Worm (Caenorhabditis elegans): ENCODE measurements around the gene ctf-18.
A peak's percentile ranks its signal among the peaks of the same experiment; 100 is the strongest.

ctf-18 gene

DNA sequence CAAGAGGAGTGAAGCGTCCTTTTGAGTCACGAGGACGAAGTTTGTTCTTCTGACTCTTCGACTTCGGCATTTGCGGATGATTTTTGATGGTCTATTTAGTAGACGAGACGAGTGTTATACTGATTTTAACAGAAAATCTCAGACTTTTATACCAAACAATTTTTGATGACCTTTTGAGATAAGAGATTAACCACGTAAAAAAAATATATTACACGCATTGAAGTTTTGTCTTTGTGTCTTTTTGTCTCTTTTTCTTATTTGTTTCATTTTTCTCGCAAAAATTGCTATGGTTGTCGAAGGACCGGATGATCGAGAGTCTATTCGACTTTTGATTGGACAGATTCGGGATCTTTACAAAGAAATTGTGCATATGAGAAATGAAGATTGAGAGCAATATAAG, 15.0 kb downstream of the ctf-18 start, which contains the start of gene spch-1:
TSS of gene spch-1 (minus strand) at position 101 of the 400 bp plus-strand sequence.
- TF ChIP-seq T22C8.4 (GFP tag; IDR thresholded peaks at IDR 0.05) = no peak
- TF ChIP-seq ref-1 (GFP tag; conservative IDR thresholded peaks at IDR 0.05) = no peak
- TF ChIP-seq tab-1 (GFP tag; IDR thresholded peaks at IDR 0.05) = no peak
- TF ChIP-seq cog-1 (tag; optimal IDR thresholded peaks at IDR 0.05) = no peak
- no peak for TF ChIP-seq flt-1 (GFP tag; IDR thresholded peaks at IDR 0.05)
- TF ChIP-seq ztf-29 (GFP tag; IDR thresholded peaks at IDR 0.05) = no peak
- no peak for TF ChIP-seq ztf-23 (GFP tag; IDR thresholded peaks at IDR 0.05)

DNA sequence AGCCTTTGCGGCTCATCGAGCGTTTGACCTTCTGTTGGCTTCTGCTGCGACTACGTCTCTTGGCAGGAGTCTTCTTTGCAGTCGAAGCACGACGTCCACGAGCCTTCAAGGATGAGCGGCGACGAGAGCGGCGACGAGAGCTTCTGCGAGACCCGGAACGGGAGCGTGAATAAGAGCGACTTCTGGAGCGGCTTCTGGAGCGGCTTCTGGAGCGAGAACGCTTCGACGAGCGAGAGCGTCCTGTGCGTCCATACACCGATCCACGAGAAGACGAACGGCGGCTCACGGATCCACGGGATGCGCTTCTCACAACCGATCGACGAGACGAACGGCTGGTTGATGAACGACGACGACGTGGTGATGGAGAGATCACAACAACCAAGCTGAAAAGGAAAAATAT, 15.6 kb downstream of the ctf-18 start:
- TF ChIP-seq ref-1 (GFP tag; conservative IDR thresholded peaks at IDR 0.05) (no peak), ztf-29 (GFP tag; IDR thresholded peaks at IDR 0.05) (no peak), ztf-23 (GFP tag; IDR thresholded peaks at IDR 0.05) (no peak)

- TF ChIP-seq ztf-23 (GFP tag; IDR thresholded peaks at IDR 0.05) (no peak), tab-1 (GFP tag; IDR thresholded peaks at IDR 0.05) (no peak), cog-1 (tag; optimal IDR thresholded peaks at IDR 0.05) (no peak)
These were observed 16.0 kb downstream of the ctf-18 start, which contains the start of gene egl-38 for ce11 chrIV:10110417-10110816. TSS of gene egl-38 (minus strand) at chrIV:10110517.

ce11 chrIV:10096881-10097280, 29.6 kb downstream of the ctf-18 start, which contains the start of gene dis-3:
TSS of gene dis-3 (plus strand) at chrIV:10097202.
- no peak for TF ChIP-seq klf-2 (GFP tag; conservative IDR thresholded peaks at IDR 0.05)
- no peak for TF ChIP-seq ztf-29 (GFP tag; IDR thresholded peaks at IDR 0.05)
- no peak for TF ChIP-seq T22C8.4 (GFP tag; IDR thresholded peaks at IDR 0.05)
- TF ChIP-seq ref-1 (GFP tag; conservative IDR thresholded peaks at IDR 0.05) = no peak
- TF ChIP-seq cog-1 (tag; optimal IDR thresholded peaks at IDR 0.05) = no peak
- TF ChIP-seq tab-1 (GFP tag; IDR thresholded peaks at IDR 0.05) = no peak
- TF ChIP-seq ztf-23 (GFP tag; IDR thresholded peaks at IDR 0.05) = no peak
- TF ChIP-seq flt-1 (GFP tag; IDR thresholded peaks at IDR 0.05) = no peak
- TF ChIP-seq med-1 (GFP tag; optimal IDR thresholded peaks at IDR 0.05; ENCODE audit: insufficient read depth) = no peak

DNA sequence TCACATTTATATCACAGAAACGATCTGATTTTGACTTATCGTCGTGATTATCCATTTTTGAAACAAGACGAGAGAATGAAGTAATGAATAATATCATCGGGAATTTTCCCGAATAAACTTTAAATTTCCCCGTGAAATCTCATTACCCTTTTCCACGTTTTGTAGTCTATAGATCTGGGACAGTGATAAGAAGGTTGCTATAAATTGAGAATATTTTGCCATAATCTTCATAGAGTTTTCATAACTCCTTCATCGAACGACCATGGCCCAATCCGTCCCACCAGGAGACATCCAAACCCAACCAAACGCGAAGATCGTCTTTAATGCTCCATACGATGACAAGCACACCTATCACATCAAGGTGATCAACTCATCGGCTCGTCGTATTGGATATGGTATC, 31.3 kb downstream of the ctf-18 start, which contains the start of the genes C04G2.5 and msp-36:
TSS of gene C04G2.5 (minus strand) at position 101 of the 400 bp plus-strand sequence.
TSS of gene msp-36 (plus strand) at position 263 of the 400 bp plus-strand sequence.
- no peak for TF ChIP-seq T22C8.4 (GFP tag; IDR thresholded peaks at IDR 0.05)
- no peak for TF ChIP-seq ref-1 (GFP tag; conservative IDR thresholded peaks at IDR 0.05)
- no peak for TF ChIP-seq cog-1 (tag; optimal IDR thresholded peaks at IDR 0.05)
- TF ChIP-seq klf-2 (GFP tag; conservative IDR thresholded peaks at IDR 0.05) = no peak
- TF ChIP-seq med-1 (GFP tag; optimal IDR thresholded peaks at IDR 0.05; ENCODE audit: insufficient read depth) = no peak
- no peak for TF ChIP-seq tab-1 (GFP tag; IDR thresholded peaks at IDR 0.05)
- no peak for TF ChIP-seq ztf-29 (GFP tag; IDR thresholded peaks at IDR 0.05)

DNA sequence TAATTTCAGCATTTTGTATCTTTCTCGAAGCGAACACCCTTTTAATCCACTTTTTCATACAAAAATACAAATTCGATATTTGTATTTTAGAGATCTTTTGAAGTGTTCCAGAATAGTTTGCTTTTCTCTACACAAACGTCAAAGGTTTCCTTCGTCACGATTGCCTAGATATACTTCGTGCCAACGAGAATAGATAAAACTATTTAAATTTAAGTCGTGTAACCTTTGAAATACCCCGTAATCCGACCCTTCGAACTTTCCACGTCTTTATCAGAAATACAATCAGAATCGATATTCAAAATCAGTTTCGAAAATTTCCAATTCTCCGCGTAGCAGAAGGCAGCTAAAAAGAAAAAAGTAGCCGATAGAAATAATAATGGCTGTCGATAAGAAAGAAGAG, 36.1 kb downstream of the ctf-18 start, which contains the start of gene ttbk-5:
TSS of gene ttbk-5 (plus strand) at position 301 of the 400 bp plus-strand sequence.
- TF ChIP-seq cog-1 (tag; optimal IDR thresholded peaks at IDR 0.05) (no peak), med-1 (GFP tag; optimal IDR thresholded peaks at IDR 0.05; ENCODE audit: insufficient read depth) (no peak), klf-2 (GFP tag; conservative IDR thresholded peaks at IDR 0.05) (no peak), flt-1 (GFP tag; IDR thresholded peaks at IDR 0.05) (no peak), tab-1 (GFP tag; IDR thresholded peaks at IDR 0.05) (no peak), T22C8.4 (GFP tag; IDR thresholded peaks at IDR 0.05) (no peak), ztf-23 (GFP tag; IDR thresholded peaks at IDR 0.05) (no peak), ztf-29 (GFP tag; IDR thresholded peaks at IDR 0.05) (no peak), ref-1 (GFP tag; conservative IDR thresholded peaks at IDR 0.05) (no peak)

ce11 chrIV:10089777-10090176, 36.7 kb downstream of the ctf-18 start, which contains the start of gene ttr-39:
TSS of gene ttr-39 (minus strand) at chrIV:10089877.
- TF ChIP-seq klf-2 (GFP tag; conservative IDR thresholded peaks at IDR 0.05) (no peak), T22C8.4 (GFP tag; IDR thresholded peaks at IDR 0.05) (no peak), ztf-29 (GFP tag; IDR thresholded peaks at IDR 0.05) (no peak), ref-1 (GFP tag; conservative IDR thresholded peaks at IDR 0.05) (no peak), flt-1 (GFP tag; IDR thresholded peaks at IDR 0.05) (no peak), med-1 (GFP tag; optimal IDR thresholded peaks at IDR 0.05; ENCODE audit: insufficient read depth) (no peak), ztf-23 (GFP tag; IDR thresholded peaks at IDR 0.05) (no peak), tab-1 (GFP tag; IDR thresholded peaks at IDR 0.05) (no peak), cog-1 (tag; optimal IDR thresholded peaks at IDR 0.05) (no peak)

DNA sequence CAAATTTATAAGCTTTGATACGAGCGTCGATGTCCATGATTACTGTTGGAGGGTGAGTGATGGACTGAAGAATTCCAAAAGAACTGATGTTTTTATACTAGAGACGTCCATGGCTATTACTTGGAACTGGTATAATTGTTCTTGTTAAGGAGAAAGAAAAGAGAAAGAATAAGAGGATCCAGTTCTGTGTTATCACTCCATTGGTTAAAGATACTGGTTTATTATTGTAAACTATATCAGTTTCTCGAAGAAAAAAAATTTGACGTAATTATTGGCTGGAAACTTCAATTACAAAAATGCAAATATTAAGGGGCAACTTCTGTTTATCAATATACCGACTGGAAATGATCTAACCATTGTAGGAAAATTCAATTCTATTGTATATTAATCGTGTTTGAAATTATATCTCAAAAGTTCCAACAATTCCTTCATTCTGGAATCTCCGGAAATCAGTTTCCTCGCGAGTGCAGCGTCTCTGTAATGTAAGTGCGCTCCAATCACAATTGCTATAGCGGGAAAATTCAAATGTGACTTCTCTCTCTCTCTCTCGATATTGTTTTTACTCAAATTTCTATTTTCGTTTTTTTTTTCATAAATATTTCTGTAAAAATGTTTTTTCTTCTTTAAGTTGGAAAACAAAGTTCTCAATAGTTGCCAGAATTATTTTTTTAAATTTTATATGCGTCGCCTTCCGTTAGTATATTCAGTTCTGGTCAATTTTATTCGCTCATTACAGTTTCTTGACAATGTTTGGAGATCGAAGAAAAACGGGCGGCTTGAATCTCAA, 40.9 kb downstream of the ctf-18 start, which contains the start of the genes col-2 and ndc-80:
TSS of gene col-2 (minus strand) at position 51 of the 787 bp plus-strand sequence.
TSS of gene ndc-80 (plus strand) at position 737 of the 787 bp plus-strand sequence.
- TF ChIP-seq flt-1 (GFP tag; IDR thresholded peaks at IDR 0.05) (peak; percentile 61; the same call in 1 of the 2 replicates), ref-1 (GFP tag; conservative IDR thresholded peaks at IDR 0.05) (no peak)

ce11 chrIV:10084323-10084959, 42.0 kb downstream of the ctf-18 start, which contains the start of gene W01B6.8:
TSS of gene W01B6.8 (minus strand) at chrIV:10084373.
- TF ChIP-seq T22C8.4 (GFP tag; IDR thresholded peaks at IDR 0.05) (no peak), klf-2 (GFP tag; conservative IDR thresholded peaks at IDR 0.05) (no peak)

DNA sequence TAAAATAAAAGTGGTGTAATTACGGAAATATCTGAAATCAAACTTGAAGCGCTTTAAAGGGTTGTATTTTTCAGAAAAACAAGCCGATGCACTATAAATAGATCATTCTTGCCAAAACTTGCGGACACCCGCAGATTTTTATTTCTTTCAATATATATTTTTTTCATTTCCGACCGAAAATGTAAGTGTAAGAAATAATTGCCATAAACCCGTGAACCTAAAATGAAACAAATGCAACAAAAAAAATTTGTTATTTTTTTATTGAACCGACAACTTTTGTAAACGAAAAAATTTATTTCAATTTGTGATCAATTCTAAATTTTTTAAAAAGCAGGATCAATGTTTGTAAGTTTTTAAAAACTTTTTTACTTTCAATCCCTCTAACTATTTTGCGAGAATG, 45.6 kb downstream of the ctf-18 start, which contains the start of gene W01B6.6:
TSS of gene W01B6.6 (plus strand) at position 301 of the 400 bp plus-strand sequence.
- no peak for TF ChIP-seq cog-1 (tag; optimal IDR thresholded peaks at IDR 0.05)
- no peak for TF ChIP-seq med-1 (GFP tag; optimal IDR thresholded peaks at IDR 0.05; ENCODE audit: insufficient read depth)
- TF ChIP-seq ztf-23 (GFP tag; IDR thresholded peaks at IDR 0.05) = no peak
- no peak for TF ChIP-seq tab-1 (GFP tag; IDR thresholded peaks at IDR 0.05)
- no peak for TF ChIP-seq flt-1 (GFP tag; IDR thresholded peaks at IDR 0.05)
- no peak for TF ChIP-seq ref-1 (GFP tag; conservative IDR thresholded peaks at IDR 0.05)
- no peak for TF ChIP-seq T22C8.4 (GFP tag; IDR thresholded peaks at IDR 0.05)
- TF ChIP-seq klf-2 (GFP tag; conservative IDR thresholded peaks at IDR 0.05) = no peak
- TF ChIP-seq ztf-29 (GFP tag; IDR thresholded peaks at IDR 0.05) = no peak
